Fruit fly (Drosophila melanogaster): ENCODE results near the gene Kap-alpha1.

Kap-alpha1 gene

dm6 chr3L:19846960-19847359 lies 39.9 kb downstream of the Kap-alpha1 start:
- TF ChIP-seq CG9948 (tag; optimal IDR thresholded peaks at IDR 0.05), result no peak
- TF ChIP-seq CG8159 (tag; optimal IDR thresholded peaks at IDR 0.05), result no peak
- 0 out of 2 replicates have a peak, but pooled peaks have one; percentile 20 for TF ChIP-seq Ets98B (GFP tag; IDR thresholded peaks at IDR 0.05)
- no peak for TF ChIP-seq EcR (GFP tag; optimal IDR thresholded peaks at IDR 0.05)
- no peak for TF ChIP-seq D1 (tag; optimal IDR thresholded peaks at IDR 0.05)

DNA sequence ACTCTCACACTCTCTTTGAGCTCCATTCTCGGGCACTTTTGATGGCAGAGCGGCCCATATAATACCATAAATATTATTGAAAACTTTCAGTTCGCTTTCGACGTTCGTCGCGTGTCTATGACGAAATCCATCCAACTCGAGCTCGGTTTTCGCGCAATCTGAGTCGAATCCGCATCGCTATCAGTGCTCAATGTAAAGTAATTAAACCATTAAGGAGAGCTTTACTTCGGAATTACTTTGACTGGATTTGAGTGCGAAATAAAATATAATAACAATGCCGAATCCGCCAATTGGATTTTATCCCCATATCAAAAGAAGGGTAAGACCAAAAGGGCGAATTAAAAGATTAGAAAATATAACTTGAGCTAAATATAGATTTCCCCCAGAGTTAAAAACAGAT lies 41.0 kb downstream of the Kap-alpha1 start:
- TF ChIP-seq CG4496 (GFP tag; IDR thresholded peaks at IDR 0.05) (0 out of 3 replicates have a peak, but pooled peaks have one; percentile 22), CG10348 (GFP tag; IDR thresholded peaks at IDR 0.05) (no peak)

- peak; percentile 65 for TF ChIP-seq EcR (GFP tag; optimal IDR thresholded peaks at IDR 0.05)
- no peak for TF ChIP-seq CG15710 (tag; optimal IDR thresholded peaks at IDR 0.05)
- no peak for TF ChIP-seq CG13204 (GFP tag; optimal IDR thresholded peaks at IDR 0.05)
Observed at dm6 chr3L:19857923-19858490, 51.0 kb downstream of the Kap-alpha1 start.
